Fruit fly (Drosophila melanogaster) whole organism, embryonic: ENCODE measurements around the gene CG5612.
A peak's percentile ranks its signal among the peaks of the same experiment; 100 is the strongest.

ENCODE experiments used
- Atf3 ChIP-seq: fragments of 200-800 bp; sonication (Bioruptor generic); optimal IDR thresholded peaks from 3 replicates; lab custom pipeline; 2016; ENCODE audit warnings: missing biosample characterization, missing genetic modification characterization
- B-H1 ChIP-seq: fragments of 200-800 bp; sonication (Bioruptor generic); IDR thresholded peaks from 3 replicates; pipeline ENCODE4 v1.3.6; 2022; ENCODE audit warnings: missing biosample characterization, missing genetic modification characterization
- Bgb ChIP-seq: fragments of 200-800 bp; sonication (Bioruptor generic); IDR thresholded peaks from 2 replicates; pipeline ENCODE4 v1.3.6; 2022; ENCODE audit warnings: missing biosample characterization, missing genetic modification characterization; ENCODE audit not compliant: partially characterized antibody
- Bteb2 ChIP-seq: fragments of 200-800 bp; sonication (Bioruptor generic); optimal IDR thresholded peaks from 2 replicates; lab custom pipeline; 2016; ENCODE audit warnings: missing biosample characterization, missing genetic modification characterization
- CG11695 ChIP-seq: fragments of 200-800 bp; sonication (Bioruptor generic); IDR thresholded peaks from 3 replicates; pipeline ENCODE4 v1.3.6; 2022; ENCODE audit warnings: missing biosample characterization, missing genetic modification characterization
- CG12155 ChIP-seq: fragments of 200-800 bp; sonication (Bioruptor generic); optimal IDR thresholded peaks from 3 replicates; lab custom pipeline; 2016; ENCODE audit warnings: missing biosample characterization, missing genetic modification characterization
- CG13287 ChIP-seq: fragments of 200-800 bp; sonication (Bioruptor generic); IDR thresholded peaks from 2 replicates; pipeline ENCODE4 v1.3.6; 2022; ENCODE audit warnings: missing biosample characterization, missing genetic modification characterization; ENCODE audit not compliant: partially characterized antibody
- CG14667 ChIP-seq: fragments of 200-800 bp; sonication (Bioruptor generic); IDR thresholded peaks from 2 replicates; pipeline ENCODE4 v1.3.6; 2022; ENCODE audit warnings: missing biosample characterization, missing genetic modification characterization
- CG15269 ChIP-seq: fragments of 200-800 bp; sonication (Bioruptor generic); optimal IDR thresholded peaks from 2 replicates; lab custom pipeline; 2018; ENCODE audit warnings: missing biosample characterization, mild to moderate bottlenecking, missing genetic modification characterization, moderate library complexity
- CG15479 ChIP-seq: fragments of 200-800 bp; sonication (Bioruptor generic); optimal IDR thresholded peaks from 3 replicates; lab custom pipeline; 2019; ENCODE audit warnings: missing biosample characterization, mild to moderate bottlenecking, missing genetic modification characterization, moderate library complexity
- CG17359 ChIP-seq: fragments of 200-800 bp; sonication (Bioruptor generic); optimal IDR thresholded peaks from 3 replicates; lab custom pipeline; 2018; ENCODE audit warnings: missing biosample characterization, mild to moderate bottlenecking, missing genetic modification characterization, moderate library complexity
- CG18599 ChIP-seq: fragments of 200-800 bp; sonication (Bioruptor generic); optimal IDR thresholded peaks from 3 replicates; lab custom pipeline; 2017; ENCODE audit warnings: missing biosample characterization, missing genetic modification characterization, mild to moderate bottlenecking, moderate library complexity, missing genetic modification reagents
- CG18619 ChIP-seq: fragments of 200-800 bp; sonication (Bioruptor generic); optimal IDR thresholded peaks from 3 replicates; lab custom pipeline; 2017; ENCODE audit warnings: missing biosample characterization, mild to moderate bottlenecking, missing genetic modification characterization
- CG2120 ChIP-seq: fragments of 200-800 bp; sonication (Bioruptor generic); optimal IDR thresholded peaks from 3 replicates; lab custom pipeline; 2016; ENCODE audit warnings: missing biosample characterization, missing genetic modification characterization
- CG30020 ChIP-seq: fragments of 200-800 bp; optimal IDR thresholded peaks from 2 replicates; lab custom pipeline; 2019; ENCODE audit warnings: missing biosample characterization, mild to moderate bottlenecking, missing genetic modification characterization, moderate library complexity
- CG6689 ChIP-seq: fragments of 200-800 bp; sonication (Bioruptor generic); IDR thresholded peaks from 2 replicates; pipeline ENCODE4 v1.3.6; 2022; ENCODE audit warnings: missing biosample characterization, missing genetic modification characterization
- CG7372 ChIP-seq: fragments of 200-800 bp; sonication (Bioruptor generic); IDR thresholded peaks from 2 replicates; pipeline ENCODE4 v1.3.6; 2022; ENCODE audit warnings: missing biosample characterization, missing genetic modification characterization
- CG7556 ChIP-seq: fragments of 200-800 bp; sonication (Bioruptor generic); optimal IDR thresholded peaks from 2 replicates; lab custom pipeline; 2017; ENCODE audit warnings: missing biosample characterization, mild to moderate bottlenecking, missing genetic modification characterization
- CG9817 ChIP-seq: fragments of 200-800 bp; sonication (Bioruptor generic); optimal IDR thresholded peaks from 2 replicates; lab custom pipeline; 2018; ENCODE audit warnings: missing biosample characterization, mild to moderate bottlenecking, missing genetic modification characterization, moderate library complexity
- CG9932 ChIP-seq: fragments of 200-800 bp; sonication (Bioruptor generic); IDR thresholded peaks from 2 replicates; pipeline ENCODE4 v1.3.6; 2022; ENCODE audit warnings: missing biosample characterization, missing genetic modification characterization
- CoRest ChIP-seq: fragments of 200-800 bp; sonication (Bioruptor generic); optimal IDR thresholded peaks from 3 replicates; lab custom pipeline; 2018; ENCODE audit warnings: missing biosample characterization, mild to moderate bottlenecking, missing genetic modification characterization, moderate library complexity
- Dbx ChIP-seq: fragments of 200-800 bp; sonication (Bioruptor generic); IDR thresholded peaks from 3 replicates; pipeline ENCODE4 v1.3.6; 2022; ENCODE audit warnings: missing biosample characterization, missing genetic modification characterization
- Ets65A ChIP-seq: fragments of 200-800 bp; sonication (Bioruptor generic); peaks from one replicate; lab custom pipeline; 2016; ENCODE audit warnings: missing biosample characterization, missing genetic modification characterization
- Fer1 ChIP-seq: fragments of 200-800 bp; sonication (Bioruptor generic); optimal IDR thresholded peaks from 2 replicates; lab custom pipeline; 2017; ENCODE audit warnings: missing biosample characterization, mild to moderate bottlenecking, missing genetic modification characterization
- Hr51 ChIP-seq, 2 experiments: fragments of 200-800 bp; sonication (Bioruptor generic); optimal IDR thresholded peaks; 2 replicates in 1 of 2; 3 replicates in 1 of 2; lab custom pipeline; 2016 to 2018; ENCODE audit warnings: missing biosample characterization in 2 of 2, missing genetic modification characterization in 2 of 2, mild to moderate bottlenecking in 1 of 2, moderate library complexity in 1 of 2
- Meics ChIP-seq: fragments of 200-800 bp; sonication (Bioruptor generic); optimal IDR thresholded peaks from 2 replicates; lab custom pipeline; 2017; ENCODE audit warnings: missing biosample characterization, mild to moderate bottlenecking, missing genetic modification characterization
- NC2α ChIP-seq: fragments of 200-800 bp; sonication (Bioruptor generic); optimal IDR thresholded peaks from 2 replicates; lab custom pipeline; 2016; ENCODE audit warnings: missing biosample characterization, missing genetic modification characterization
- Oli ChIP-seq: fragments of 200-800 bp; sonication (Bioruptor generic); optimal IDR thresholded peaks from 2 replicates; lab custom pipeline; 2018; ENCODE audit warnings: missing biosample characterization, mild to moderate bottlenecking, missing genetic modification characterization, moderate library complexity
- Ptx1 ChIP-seq: fragments of 200-800 bp; sonication (Bioruptor generic); IDR thresholded peaks from 2 replicates; pipeline ENCODE4 v1.3.6; 2022; ENCODE audit warnings: missing biosample characterization, missing genetic modification characterization
- amos ChIP-seq: fragments of 200-800 bp; sonication (Bioruptor generic); IDR thresholded peaks from 2 replicates; pipeline ENCODE4 v1.3.6; 2022; ENCODE audit warnings: missing biosample characterization, missing genetic modification characterization; ENCODE audit not compliant: partially characterized antibody
- aop ChIP-seq: fragments of 200-800 bp; sonication (Bioruptor generic); IDR thresholded peaks from 2 replicates; pipeline ENCODE4 v1.3.6; 2022; ENCODE audit warnings: missing biosample characterization, missing genetic modification characterization
- bcd ChIP-seq: fragments of 200-800 bp; sonication (Bioruptor generic); optimal IDR thresholded peaks from 2 replicates; lab custom pipeline; 2017; ENCODE audit warnings: missing biosample characterization, mild to moderate bottlenecking, missing genetic modification characterization
- caup ChIP-seq: fragments of 200-800 bp; sonication (Bioruptor generic); optimal IDR thresholded peaks from 3 replicates; lab custom pipeline; 2017; ENCODE audit warnings: missing biosample characterization, mild to moderate bottlenecking, missing genetic modification characterization, moderate library complexity; ENCODE audit not compliant: severe bottlenecking
- cg ChIP-seq: fragments of 200-800 bp; sonication (Bioruptor generic); optimal IDR thresholded peaks from 3 replicates; lab custom pipeline; 2019; ENCODE audit warnings: missing biosample characterization, mild to moderate bottlenecking, missing genetic modification characterization, moderate library complexity
- dmrt99B ChIP-seq: fragments of 200-800 bp; sonication (Bioruptor generic); optimal IDR thresholded peaks from 2 replicates; lab custom pipeline; 2018; ENCODE audit warnings: missing biosample characterization, mild to moderate bottlenecking, missing genetic modification characterization, moderate library complexity
- dysf ChIP-seq: fragments of 200-800 bp; sonication (Bioruptor generic); IDR thresholded peaks from 3 replicates; pipeline ENCODE4 v1.3.6; 2022; ENCODE audit warnings: missing biosample characterization, missing genetic modification characterization
- fd3F ChIP-seq: fragments of 200-800 bp; sonication (Bioruptor generic); optimal IDR thresholded peaks from 2 replicates; lab custom pipeline; 2018; ENCODE audit warnings: missing biosample characterization, mild to moderate bottlenecking, missing genetic modification characterization, moderate library complexity
- ind ChIP-seq: fragments of 200-800 bp; sonication (Bioruptor generic); optimal IDR thresholded peaks from 3 replicates; lab custom pipeline; 2016; ENCODE audit warnings: missing biosample characterization, missing genetic modification characterization
- jigr1 ChIP-seq: fragments of 200-800 bp; sonication (Bioruptor generic); IDR thresholded peaks from 3 replicates; pipeline ENCODE4 v1.3.6; 2022; ENCODE audit warnings: missing biosample characterization, missing genetic modification characterization
- kah ChIP-seq: fragments of 200-800 bp; sonication (Bioruptor generic); optimal IDR thresholded peaks from 2 replicates; lab custom pipeline; 2018; ENCODE audit warnings: missing biosample characterization, mild to moderate bottlenecking, missing genetic modification characterization
- p53 ChIP-seq: fragments of 200-800 bp; sonication (Bioruptor generic); optimal IDR thresholded peaks from 2 replicates; lab custom pipeline; 2016; ENCODE audit warnings: missing biosample characterization, missing genetic modification characterization
- pfk ChIP-seq: fragments of 200-800 bp; sonication (Bioruptor generic); optimal IDR thresholded peaks from 2 replicates; lab custom pipeline; 2018; ENCODE audit warnings: missing biosample characterization, mild to moderate bottlenecking, missing genetic modification characterization, moderate library complexity
- prd ChIP-seq, 3 experiments: fragments of >200 bp in 2 of 3; fragments of 200-800 bp in 1 of 3; sonication (Bioruptor generic) in 1 of 3; optimal IDR thresholded peaks in 2 of 3; IDR thresholded peaks in 1 of 3; 2 replicates in 2 of 3; 3 replicates in 1 of 3; pipeline versions ENCODE4 v1.3.6 to Lab custom; 2017 to 2022; ENCODE audit warnings: missing biosample characterization in 1 of 3, missing genetic modification characterization in 1 of 3
- sima ChIP-seq: fragments of 200-800 bp; sonication (Bioruptor generic); optimal IDR thresholded peaks from 2 replicates; lab custom pipeline; 2016; ENCODE audit warnings: missing biosample characterization, missing genetic modification characterization
- sisA ChIP-seq: fragments of 200-800 bp; sonication (Bioruptor generic); IDR thresholded peaks from 2 replicates; pipeline ENCODE4 v1.3.6; 2022; ENCODE audit warnings: missing biosample characterization, missing genetic modification characterization
- slbo ChIP-seq: fragments of 200-800 bp; sonication (Bioruptor generic); IDR thresholded peaks from 2 replicates; pipeline ENCODE4 v1.3.6; 2022; ENCODE audit warnings: missing biosample characterization, missing genetic modification characterization
- tgo ChIP-seq: fragments of 200-800 bp; sonication (Bioruptor generic); IDR thresholded peaks from 3 replicates; pipeline ENCODE4 v1.3.6; 2022; ENCODE audit warnings: missing biosample characterization, missing genetic modification characterization
- wdn ChIP-seq: fragments of 200-800 bp; sonication (Bioruptor generic); IDR thresholded peaks from 2 replicates; pipeline ENCODE4 v1.3.6; 2022; ENCODE audit warnings: missing biosample characterization, missing genetic modification characterization
- zfh1 ChIP-seq: fragments of 200-800 bp; sonication (Bioruptor generic); IDR thresholded peaks from 3 replicates; pipeline ENCODE4 v1.3.6; 2022; ENCODE audit warnings: missing biosample characterization, missing genetic modification characterization

CG5612 gene

DNA sequence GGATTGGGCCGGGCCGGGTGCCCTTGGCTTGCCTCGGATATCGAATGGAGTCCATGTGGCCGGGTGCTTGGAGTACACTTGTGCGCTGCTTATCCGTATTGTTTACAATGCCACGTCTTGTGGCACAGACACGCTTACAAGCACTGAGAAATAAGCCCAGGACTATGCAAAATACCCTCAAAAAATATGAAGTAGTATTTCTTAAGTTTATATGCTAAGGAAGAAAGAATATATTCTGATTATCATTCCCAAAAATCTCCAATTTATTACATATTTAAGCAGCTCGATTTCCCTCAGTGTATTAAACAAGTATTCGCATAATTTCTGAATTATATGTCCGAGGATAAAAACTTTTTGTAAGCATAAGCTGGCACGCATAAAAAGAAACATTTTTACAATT is 4.0 kb downstream of the CG5612 start (continued):
- TF ChIP-seq NC2α (GFP tag; lab: Kevin White, UChicago) (no peak), CG15479 (GFP tag; lab: Kevin White, UChicago) (no peak), amos (GFP tag; lab: Robert Waterston, UW) (no peak), CoRest (tag; lab: Kevin White, UChicago) (peak; percentile 11), wdn (GFP tag; lab: Robert Waterston, UW) (no peak), tgo (peak; percentile 22; the same call in 1 of the 3 replicates), CG9932 (peak; percentile 25; the same call in 1 of the 2 replicates), CG7372 (GFP tag; lab: Robert Waterston, UW) (0 out of 2 replicates have a peak, but pooled peaks have one; percentile 22), Fer1 (peak; percentile 16), p53 (GFP tag; lab: Kevin White, UChicago) (no peak), dysf (GFP tag; lab: Robert Waterston, UW) (peak; percentile 57), CG12155 (GFP tag; lab: Kevin White, UChicago) (no peak), Hr51 (GFP tag; optimal IDR thresholded peaks at IDR 0.05; lab: Kevin White, UChicago) (peak in 1 of 2 experiments; percentile 23), CG18619 (GFP tag; lab: Kevin White, UChicago) (no peak), cg (GFP tag; lab: Kevin White, UChicago) (no peak), CG14667 (GFP tag; lab: Robert Waterston, UW) (0 out of 2 replicates have a peak, but pooled peaks have one; percentile 4), CG6689 (GFP tag; lab: Robert Waterston, UW) (peak; percentile 33; the same call in 1 of the 2 replicates), kah (GFP tag; lab: Kevin White, UChicago) (no peak), Atf3 (GFP tag; lab: Kevin White, UChicago) (no peak), bcd (GFP tag; lab: Kevin White, UChicago) (peak; percentile 5), caup (GFP tag; lab: Kevin White, UChicago) (peak; percentile 3), CG18599 (GFP tag; lab: Kevin White, UChicago) (peak; percentile 58), slbo (GFP tag; lab: Robert Waterston, UW) (peak; percentile 65), jigr1 (GFP tag; lab: Robert Waterston, UW) (no peak), Bgb (no peak), aop (GFP tag; lab: Robert Waterston, UW) (no peak), Oli (tag; lab: Kevin White, UChicago) (peak; percentile 5), B-H1 (GFP tag; lab: Robert Waterston, UW) (peak; percentile 27; the same call in 2 of the 3 replicates), fd3F (GFP tag; lab: Kevin White, UChicago) (no peak), Bteb2 (GFP tag; lab: Kevin White, UChicago) (no peak), CG17359 (peak; percentile 17), CG7556 (peak; percentile 23), CG9817 (tag; lab: Kevin White, UChicago) (peak; percentile 3), sima (GFP tag; lab: Kevin White, UChicago) (no peak), dmrt99B (tag; lab: Kevin White, UChicago) (peak; percentile 46), Ptx1 (GFP tag; lab: Robert Waterston, UW) (0 out of 2 replicates have a peak, but pooled peaks have one; percentile 19), CG2120 (GFP tag; lab: Kevin White, UChicago) (peak; percentile 47), CG13287 (no peak), ind (GFP tag; lab: Kevin White, UChicago) (peak; percentile 4), Meics (GFP tag; lab: Kevin White, UChicago) (peak; percentile 15), prd (optimal IDR thresholded peaks at IDR 0.05; lab: Kevin White, UChicago) (no peak), prd (GFP tag; IDR thresholded peaks at IDR 0.05; lab: Robert Waterston, UW) (peak; percentile 38; the same call in 1 of the 3 replicates), CG30020 (tag; lab: Kevin White, UChicago) (no peak), CG15269 (tag; lab: Kevin White, UChicago) (peak; percentile 43), CG11695 (GFP tag; lab: Robert Waterston, UW) (0 out of 3 replicates have a peak, but pooled peaks have one; percentile 38), zfh1 (GFP tag; lab: Robert Waterston, UW) (no peak), Dbx (GFP tag; lab: Robert Waterston, UW) (0 out of 3 replicates have a peak, but pooled peaks have one; percentile 24), pfk (GFP tag; lab: Kevin White, UChicago) (no peak), sisA (0 out of 2 replicates have a peak, but pooled peaks have one; percentile 34), Ets65A (GFP tag; lab: Kevin White, UChicago) (peak; percentile 68)
